Worm (Caenorhabditis elegans): ENCODE measurements around the gene C23G10.7.
A peak's percentile ranks its signal among the peaks of the same experiment; 100 is the strongest.

The C23G10.7 gene

ce11 chrIII:6173020-6173597 lies 25.1 kb downstream of the C23G10.7 start, which contains the start of the genes abcf-3 and F42A10.5 (continued):
- TF ChIP-seq cebp-1 (GFP tag; IDR thresholded peaks at IDR 0.05) = no peak
- TF ChIP-seq cebp-1 (tag; optimal IDR thresholded peaks at IDR 0.05) = peak; percentile 93
- TF ChIP-seq hlh-26 (GFP tag; conservative IDR thresholded peaks at IDR 0.05) = no peak
- no peak for TF ChIP-seq C06A6.2 (GFP tag; conservative IDR thresholded peaks at IDR 0.05)
- TF ChIP-seq egrh-3 (GFP tag; IDR thresholded peaks at IDR 0.05) = no peak
- TF ChIP-seq F52B5.7 (tag; optimal IDR thresholded peaks at IDR 0.05) = no peak
- TF ChIP-seq snpc-3.4 (tag; optimal IDR thresholded peaks at IDR 0.05) = peak; percentile 29
- TF ChIP-seq K11D2.4 (GFP tag; IDR thresholded peaks at IDR 0.05) = no peak
- TF ChIP-seq lin-35 (GFP tag; optimal IDR thresholded peaks at IDR 0.05) = peak in 1 of 3 experiments; percentile 66
- TF ChIP-seq B0336.3 (GFP tag; IDR thresholded peaks at IDR 0.05) = no peak
- no peak for TF ChIP-seq hmg-1.2 (GFP tag; IDR thresholded peaks at IDR 0.05)
- no peak for TF ChIP-seq repo-1 (tag; optimal IDR thresholded peaks at IDR 0.05)
- TF ChIP-seq ceh-91 (GFP tag; IDR thresholded peaks at IDR 0.05) = no peak
- TF ChIP-seq pha-4 (tag; optimal IDR thresholded peaks at IDR 0.05) = no peak
- TF ChIP-seq lin-54 (GFP tag; optimal IDR thresholded peaks at IDR 0.05) = peak; percentile 64
- TF ChIP-seq bed-2 (GFP tag; IDR thresholded peaks at IDR 0.05) = no peak
- TF ChIP-seq lag-1 (GFP tag; IDR thresholded peaks at IDR 0.05) = no peak
- TF ChIP-seq tbp1 (GFP tag; optimal IDR thresholded peaks at IDR 0.05) = peak; percentile 23
- no peak for TF ChIP-seq egl-18 (GFP tag; IDR thresholded peaks at IDR 0.05)
- peak; percentile 58 for TF ChIP-seq F33H1.4 (GFP tag; IDR thresholded peaks at IDR 0.05)
- no peak for TF ChIP-seq B0261.1 (tag; optimal IDR thresholded peaks at IDR 0.05)
- 0 out of 2 replicates have a peak, but pooled peaks have one; percentile 31 for TF ChIP-seq rcor-1 (GFP tag; IDR thresholded peaks at IDR 0.05)
- TF ChIP-seq nhr-80 (tag; optimal IDR thresholded peaks at IDR 0.05) = peak; percentile 41
- TF ChIP-seq T07F8.4 (tag; optimal IDR thresholded peaks at IDR 0.05) = no peak
- TF ChIP-seq dpl-1 (GFP tag; optimal IDR thresholded peaks at IDR 0.05) = no peak
- TF ChIP-seq gei-17 (GFP tag; optimal IDR thresholded peaks at IDR 0.05) = no peak
- no peak for TF ChIP-seq lir-1 (GFP tag; conservative IDR thresholded peaks at IDR 0.05)
- no peak for TF ChIP-seq B0035.1 (tag; optimal IDR thresholded peaks at IDR 0.05)
- peak; percentile 20 for TF ChIP-seq snpc-4 (GFP tag; optimal IDR thresholded peaks at IDR 0.05)
- peak in 2 of 4 experiments; percentile 1 to 21 for TF ChIP-seq snpc-4 (tag; optimal IDR thresholded peaks at IDR 0.05)
- no peak for TF ChIP-seq mes-4 (tag; optimal IDR thresholded peaks at IDR 0.05)
- TF ChIP-seq ceh-27 (GFP tag; optimal IDR thresholded peaks at IDR 0.05) = no peak
- no peak for TF ChIP-seq attf-6 (GFP tag; IDR thresholded peaks at IDR 0.05)
- 0 out of 2 replicates have a peak, but pooled peaks have one; percentile 40 for TF ChIP-seq nfyb-1 (GFP tag; IDR thresholded peaks at IDR 0.05)
- TF ChIP-seq atf-7 (tag; optimal IDR thresholded peaks at IDR 0.05) = no peak
- TF ChIP-seq cebp-2 (GFP tag; IDR thresholded peaks at IDR 0.05) = no peak
- no peak for TF ChIP-seq dox-1 (GFP tag; IDR thresholded peaks at IDR 0.05)
- no peak for TF ChIP-seq unc-62 (GFP tag; optimal IDR thresholded peaks at IDR 0.05)
- no peak for TF ChIP-seq aptf-3 (GFP tag; IDR thresholded peaks at IDR 0.05)
- no peak for TF ChIP-seq nfya-1 (tag; optimal IDR thresholded peaks at IDR 0.05; ENCODE audit: borderline replicate concordance, insufficient read depth)
- TF ChIP-seq ztf-3 (GFP tag; optimal IDR thresholded peaks at IDR 0.05) = no peak
- no peak for TF ChIP-seq zim-3 (tag; optimal IDR thresholded peaks at IDR 0.05)
- 0 out of 2 replicates have a peak, but pooled peaks have one; percentile 12 for TF ChIP-seq attf-3 (GFP tag; conservative IDR thresholded peaks at IDR 0.05)
- TF ChIP-seq mel-28 (tag; optimal IDR thresholded peaks at IDR 0.05; ENCODE audit: borderline replicate concordance) = no peak
- TF ChIP-seq F22D6.2 (tag; optimal IDR thresholded peaks at IDR 0.05) = no peak
- TF ChIP-seq ceh-58 (GFP tag; IDR thresholded peaks at IDR 0.05) = no peak
- TF ChIP-seq ceh-40 (GFP tag; IDR thresholded peaks at IDR 0.05) = no peak
- TF ChIP-seq egl-44 (GFP tag; IDR thresholded peaks at IDR 0.05) = no peak
- peak; percentile 28 for TF ChIP-seq xnd-1 (tag; optimal IDR thresholded peaks at IDR 0.05)

Data from whole organism, young adult.